Worm (Caenorhabditis elegans) whole organism, L4 larva: ENCODE data around the gene nhr-44.

ENCODE experiments used
- Y48G9A.11 ChIP-seq: fragments of 200-800 bp; sonication (Bioruptor generic); IDR thresholded peaks from 2 replicates; pipeline ENCODE4 v1.3.6; 2022; ENCODE audit warnings: missing genetic modification reagents, missing genetic modification characterization, missing compliant biosample characterization
- ZK546.5 ChIP-seq, 2 experiments: sonication (generic microtip); optimal IDR thresholded peaks; 2 replicates each; lab custom pipeline; 2017; ENCODE audit warnings: missing biosample characterization in 2 of 2, missing genetic modification characterization in 2 of 2
- dmd-8 ChIP-seq: fragments of 200-800 bp; sonication (Bioruptor generic); IDR thresholded peaks from 2 replicates; pipeline ENCODE4 v1.3.6; 2022; ENCODE audit warnings: missing genetic modification characterization, missing compliant biosample characterization
- egl-27 ChIP-seq: sonication (generic microtip); optimal IDR thresholded peaks from 3 replicates; lab custom pipeline; 2017; ENCODE audit warnings: missing biosample characterization, missing genetic modification reagents, missing genetic modification characterization
- hmg-1.1 ChIP-seq: fragments of 200-800 bp; sonication (Bioruptor generic); IDR thresholded peaks from 2 replicates; pipeline ENCODE4 v1.3.6; 2022; ENCODE audit warnings: missing genetic modification reagents, missing genetic modification characterization, missing compliant biosample characterization
- lim-7 ChIP-seq: fragments of 200-800 bp; sonication (Bioruptor generic); IDR thresholded peaks from 2 replicates; pipeline ENCODE4 v1.3.6; 2022; ENCODE audit warnings: missing genetic modification characterization, missing compliant biosample characterization
- madf-5 ChIP-seq, 2 experiments: fragments of 200-800 bp; sonication (Bioruptor generic); IDR thresholded peaks; 2 replicates each; pipeline ENCODE4 v1.3.6; 2022; ENCODE audit warnings: missing compliant biosample characterization in 2 of 2, missing genetic modification characterization in 2 of 2
- nhr-10 ChIP-seq: fragments of 150-350 bp; optimal IDR thresholded peaks from 2 replicates; lab custom pipeline; 2014; ENCODE audit warnings: missing biosample characterization, missing genetic modification characterization
- nhr-11 ChIP-seq: fragments of 150-350 bp; optimal IDR thresholded peaks from 2 replicates; lab custom pipeline; 2014; ENCODE audit warnings: missing biosample characterization, missing genetic modification characterization
- nhr-237 ChIP-seq: sonication (generic microtip); optimal IDR thresholded peaks from 2 replicates; lab custom pipeline; 2017; ENCODE audit warnings: missing biosample characterization, missing genetic modification characterization
- sdz-12 ChIP-seq: fragments of 200-800 bp; sonication (Bioruptor generic); optimal IDR thresholded peaks from 2 replicates; lab custom pipeline; 2018; ENCODE audit warnings: mild to moderate bottlenecking, missing genetic modification characterization, missing compliant biosample characterization
- set-16 ChIP-seq: fragments of 200-800 bp; sonication (Bioruptor generic); IDR thresholded peaks from 2 replicates; pipeline ENCODE4 v1.3.6; 2022; ENCODE audit warnings: missing genetic modification reagents, missing genetic modification characterization, missing compliant biosample characterization
- snpc-4 ChIP-seq: fragments of 150-350 bp; optimal IDR thresholded peaks from 2 replicates; lab custom pipeline; 2014; ENCODE audit warnings: missing biosample characterization, missing genetic modification characterization
- unc-62 ChIP-seq, 3 experiments: fragments of 150-350 bp in 1 of 3; sonication (generic microtip); optimal IDR thresholded peaks in 2 of 3; peaks in 1 of 3; 1 replicate in 1 of 3; 2 replicates in 2 of 3; lab custom pipeline; 2014 to 2017; ENCODE audit warnings: missing biosample characterization in 3 of 3, missing genetic modification characterization in 3 of 3, missing genetic modification reagents in 3 of 3, missing genotype in 1 of 3

DNA sequence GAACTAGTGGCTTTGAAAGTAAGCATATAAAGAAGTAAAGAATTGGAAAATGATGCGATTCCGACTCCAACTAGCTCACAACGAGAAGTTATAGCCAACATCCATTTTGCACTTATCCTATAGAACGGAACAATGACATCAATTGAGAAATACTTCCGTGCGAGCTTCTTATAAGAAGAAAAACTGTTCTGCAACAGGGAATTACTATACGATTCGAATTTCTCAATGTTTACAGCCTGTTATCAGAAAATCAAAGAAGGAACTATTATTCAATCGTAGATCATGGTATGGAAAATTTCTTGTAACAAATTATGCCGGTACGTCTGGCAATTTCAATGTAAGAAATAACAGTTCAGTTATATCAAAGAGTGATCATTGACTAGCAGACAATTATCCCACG, 21.8 kb upstream of the nhr-44 start, which contains the start of gene str-85:
- TF ChIP-seq nhr-11 (no peak), lim-7 (no peak), sdz-12 (GFP tag; lab: Kevin White, UChicago) (no peak), set-16 (GFP tag; lab: Robert Waterston, UW) (no peak), ZK546.5 (tag; optimal IDR thresholded peaks at IDR 0.05; lab: Kevin White, UChicago) (no peak), snpc-4 (tag; lab: Kevin White, UChicago) (no peak), madf-5 (GFP tag; IDR thresholded peaks at IDR 0.05; lab: Robert Waterston, UW) (no peak), hmg-1.1 (no peak), nhr-237 (tag; lab: Kevin White, UChicago) (no peak), Y48G9A.11 (GFP tag; lab: Robert Waterston, UW) (no peak), dmd-8 (GFP tag; lab: Robert Waterston, UW) (no peak), unc-62 (GFP tag; optimal IDR thresholded peaks at IDR 0.05 in 1 of 2; lab: Kevin White, UChicago) (no peak), unc-62 (tag; optimal IDR thresholded peaks at IDR 0.05; lab: Kevin White, UChicago) (no peak), nhr-10 (no peak), egl-27 (tag; lab: Kevin White, UChicago) (no peak)
